Worm (Caenorhabditis elegans) whole organism, young adult: Measurements from ENCODE around the gene C06B3.7.
A peak's percentile ranks its signal among the peaks of the same experiment; 100 is the strongest.

Experiments
- B0035.1 ChIP-seq: sonication (generic microtip); optimal IDR thresholded peaks from 2 replicates; lab custom pipeline; 2016; ENCODE audit warnings: missing genetic modification characterization, mild to moderate bottlenecking, missing compliant biosample characterization, missing genotype, missing genetic modification reagents
- B0336.3 ChIP-seq: fragments of 200-800 bp; sonication (Bioruptor generic); IDR thresholded peaks from 2 replicates; pipeline ENCODE4 v1.3.6; 2022; ENCODE audit warnings: missing genetic modification characterization, missing compliant biosample characterization
- F23B12.7 ChIP-seq: sonication (generic microtip); optimal IDR thresholded peaks from 2 replicates; lab custom pipeline; 2017; ENCODE audit warnings: missing genetic modification characterization, mild to moderate bottlenecking, missing compliant biosample characterization, antibody characterized with exemption, moderate library complexity; ENCODE audit not compliant: insufficient read depth
- F37B4.10 ChIP-seq: fragments of 200-800 bp; sonication (Bioruptor generic); IDR thresholded peaks from 2 replicates; pipeline ENCODE4 v1.3.6; 2022; ENCODE audit warnings: missing genetic modification characterization, missing compliant biosample characterization
- F52B5.7 ChIP-seq: sonication (generic microtip); optimal IDR thresholded peaks from 2 replicates; lab custom pipeline; 2016; ENCODE audit warnings: mild to moderate bottlenecking, missing genetic modification characterization, missing compliant biosample characterization
- Y56A3A.18 ChIP-seq: fragments of 200-800 bp; sonication (Bioruptor generic); IDR thresholded peaks from 2 replicates; pipeline ENCODE4 v1.3.6; 2022; ENCODE audit warnings: missing genetic modification reagents, missing genetic modification characterization, missing compliant biosample characterization
- Y95B8A.8 ChIP-seq: fragments of 200-800 bp; sonication (Bioruptor generic); IDR thresholded peaks from 2 replicates; pipeline ENCODE4 v1.3.6; 2022; ENCODE audit warnings: missing genetic modification reagents, missing genetic modification characterization, missing compliant biosample characterization
- ZK185.1 ChIP-seq: sonication (generic microtip); optimal IDR thresholded peaks from 2 replicates; lab custom pipeline; 2016; ENCODE audit warnings: mild to moderate bottlenecking, missing genetic modification characterization, missing compliant biosample characterization; ENCODE audit not compliant: poor library complexity, severe bottlenecking
- ama-1 ChIP-seq, 3 experiments: fragments of 150-350 bp in 1 of 3; sonication (generic microtip) in 2 of 3; optimal IDR thresholded peaks; 2 replicates each; lab custom pipeline; 2014 to 2018; ENCODE audit warnings: missing biosample characterization in 2 of 3, missing genetic modification characterization in 2 of 3, missing genetic modification reagents in 2 of 3
- aptf-2 ChIP-seq: fragments of 200-800 bp; sonication (Bioruptor generic); conservative IDR thresholded peaks from 2 replicates; pipeline ENCODE4 v1.3.6; 2022; ENCODE audit warnings: missing genetic modification reagents, missing genetic modification characterization, missing compliant biosample characterization
- attf-5 ChIP-seq: fragments of 200-800 bp; sonication (Bioruptor generic); optimal IDR thresholded peaks from 2 replicates; lab custom pipeline; 2018; ENCODE audit warnings: mild to moderate bottlenecking, missing genetic modification characterization, missing compliant biosample characterization
- bed-1 ChIP-seq: fragments of 200-800 bp; sonication (Bioruptor generic); IDR thresholded peaks from 2 replicates; pipeline ENCODE4 v1.3.6; 2022; ENCODE audit warnings: missing genetic modification reagents, missing genetic modification characterization, missing compliant biosample characterization
- ceh-100 ChIP-seq: fragments of 200-800 bp; sonication (Bioruptor generic); IDR thresholded peaks from 2 replicates; pipeline ENCODE4 v1.3.6; 2022; ENCODE audit warnings: missing genetic modification reagents, missing genetic modification characterization, missing compliant biosample characterization
- ceh-58 ChIP-seq: fragments of 200-800 bp; sonication (Bioruptor generic); IDR thresholded peaks from 2 replicates; pipeline ENCODE4 v1.3.6; 2022; ENCODE audit warnings: missing genetic modification characterization, missing compliant biosample characterization
- ceh-91 ChIP-seq: fragments of 200-800 bp; sonication (Bioruptor generic); IDR thresholded peaks from 2 replicates; pipeline ENCODE4 v1.3.6; 2022; ENCODE audit warnings: missing genetic modification reagents, missing genetic modification characterization, missing compliant biosample characterization
- dpl-1 ChIP-seq: fragments of 150-350 bp; optimal IDR thresholded peaks from 2 replicates; lab custom pipeline; 2014; ENCODE audit warnings: missing biosample characterization, missing genetic modification reagents, missing genetic modification characterization
- egl-18 ChIP-seq: fragments of 200-800 bp; sonication (Bioruptor generic); IDR thresholded peaks from 2 replicates; pipeline ENCODE4 v1.3.6; 2022; ENCODE audit warnings: missing genetic modification reagents, missing genetic modification characterization, missing compliant biosample characterization
- ekl-4 ChIP-seq: fragments of 200-800 bp; sonication (Bioruptor generic); IDR thresholded peaks from 2 replicates; pipeline ENCODE4 v1.3.6; 2022; ENCODE audit warnings: missing genetic modification reagents, missing genetic modification characterization, missing compliant biosample characterization
- fkh-3 ChIP-seq: sonication (generic microtip); optimal IDR thresholded peaks from 2 replicates; lab custom pipeline; 2016; ENCODE audit warnings: mild to moderate bottlenecking, missing genetic modification characterization, missing compliant biosample characterization
- hrde-1 ChIP-seq: sonication (generic microtip); optimal IDR thresholded peaks from 2 replicates; lab custom pipeline; 2016; ENCODE audit warnings: missing genetic modification characterization, mild to moderate bottlenecking, missing compliant biosample characterization, moderate library complexity, missing genotype, missing genetic modification reagents, borderline replicate concordance
- hsf-1 ChIP-seq: fragments of 200-800 bp; sonication (Bioruptor generic); IDR thresholded peaks from 2 replicates; pipeline ENCODE4 v1.3.6; 2022; ENCODE audit warnings: missing genetic modification reagents, missing genetic modification characterization, missing compliant biosample characterization
- lin-40 ChIP-seq: sonication (generic microtip); optimal IDR thresholded peaks from 2 replicates; lab custom pipeline; 2016; ENCODE audit warnings: missing genetic modification characterization, mild to moderate bottlenecking, missing compliant biosample characterization, missing genotype, missing genetic modification reagents
- lir-1 ChIP-seq: fragments of 200-800 bp; sonication (Bioruptor generic); conservative IDR thresholded peaks from 2 replicates; pipeline ENCODE4 v1.3.6; 2022; ENCODE audit warnings: missing genetic modification reagents, missing genetic modification characterization, missing compliant biosample characterization
- madf-6 ChIP-seq: fragments of 200-800 bp; sonication (Bioruptor generic); IDR thresholded peaks from 2 replicates; pipeline ENCODE4 v1.3.6; 2022; ENCODE audit warnings: missing genetic modification reagents, missing genetic modification characterization, missing compliant biosample characterization
- nhr-120 ChIP-seq: fragments of 200-800 bp; sonication (Bioruptor generic); IDR thresholded peaks from 2 replicates; pipeline ENCODE4 v1.3.6; 2022; ENCODE audit warnings: missing genetic modification characterization, missing compliant biosample characterization
- nhr-179 ChIP-seq: sonication (generic microtip); optimal IDR thresholded peaks from 2 replicates; lab custom pipeline; 2016; ENCODE audit warnings: mild to moderate bottlenecking, missing genetic modification characterization, missing compliant biosample characterization
- pbrm-1 ChIP-seq: fragments of 200-800 bp; sonication (Bioruptor generic); IDR thresholded peaks from 2 replicates; pipeline ENCODE4 v1.3.6; 2022; ENCODE audit warnings: missing genetic modification reagents, missing genetic modification characterization, missing compliant biosample characterization
- pha-4 ChIP-seq: fragments of 150-350 bp; sonication (generic microtip); optimal IDR thresholded peaks from 2 replicates; lab custom pipeline; 2014; ENCODE audit warnings: missing biosample characterization, missing genetic modification reagents, missing genetic modification characterization
- rec-8 ChIP-seq, 2 experiments: sonication (generic microtip); optimal IDR thresholded peaks; 2 replicates each; lab custom pipeline; 2016; ENCODE audit warnings: mild to moderate bottlenecking in 2 of 2, missing genetic modification characterization in 2 of 2, missing genetic modification reagents in 2 of 2, missing genotype in 2 of 2, missing biosample characterization in 1 of 2, missing compliant biosample characterization in 1 of 2, moderate library complexity in 1 of 2
- repo-1 ChIP-seq: sonication (generic microtip); optimal IDR thresholded peaks from 2 replicates; lab custom pipeline; 2017; ENCODE audit warnings: mild to moderate bottlenecking, missing genetic modification characterization, missing compliant biosample characterization
- rpc-1 ChIP-seq, 2 experiments: fragments of 150-350 bp in 1 of 2; sonication (generic microtip) in 1 of 2; optimal IDR thresholded peaks; 2 replicates each; lab custom pipeline; 2014 to 2018; ENCODE audit warnings: missing biosample characterization in 1 of 2, missing genetic modification characterization in 1 of 2, missing genetic modification reagents in 1 of 2, missing genotype in 1 of 2
- sea-2 ChIP-seq: fragments of 200-800 bp; sonication (Bioruptor generic); IDR thresholded peaks from 2 replicates; pipeline ENCODE4 v1.3.6; 2022; ENCODE audit warnings: missing genetic modification characterization, missing compliant biosample characterization
- somi-1 ChIP-seq: fragments of 200-800 bp; sonication (Bioruptor generic); optimal IDR thresholded peaks from 2 replicates; lab custom pipeline; 2018; ENCODE audit warnings: mild to moderate bottlenecking, missing genetic modification characterization, missing compliant biosample characterization
- tbx-9 ChIP-seq: sonication (generic microtip); optimal IDR thresholded peaks from 2 replicates; lab custom pipeline; 2016; ENCODE audit warnings: borderline replicate concordance, missing genetic modification characterization, inconsistent platforms, missing compliant biosample characterization
- unc-62 ChIP-seq: fragments of 150-350 bp; optimal IDR thresholded peaks from 2 replicates; lab custom pipeline; 2014; ENCODE audit warnings: missing biosample characterization, missing genetic modification reagents, missing genetic modification characterization
- xnd-1 ChIP-seq: sonication (generic microtip); optimal IDR thresholded peaks from 2 replicates; lab custom pipeline; 2016; ENCODE audit warnings: missing genotype, missing genetic modification reagents, missing genetic modification characterization, missing compliant biosample characterization
- zim-3 ChIP-seq: sonication (generic microtip); optimal IDR thresholded peaks from 2 replicates; lab custom pipeline; 2017; ENCODE audit warnings: mild to moderate bottlenecking, missing genetic modification characterization, moderate library complexity, missing compliant biosample characterization
- ztf-22 ChIP-seq: fragments of 200-800 bp; sonication (Bioruptor generic); optimal IDR thresholded peaks from 2 replicates; lab custom pipeline; 2018; ENCODE audit warnings: mild to moderate bottlenecking, missing genetic modification characterization, moderate library complexity, missing compliant biosample characterization
- ztf-25 ChIP-seq: fragments of 200-800 bp; sonication (Bioruptor generic); IDR thresholded peaks from 2 replicates; pipeline ENCODE4 v1.3.6; 2022; ENCODE audit warnings: missing genetic modification reagents, missing genetic modification characterization, missing compliant biosample characterization
- ztf-28 ChIP-seq: fragments of 200-800 bp; sonication (Bioruptor generic); IDR thresholded peaks from 2 replicates; pipeline ENCODE4 v1.3.6; 2022; ENCODE audit warnings: missing genetic modification reagents, missing genetic modification characterization, missing compliant biosample characterization

Gene C06B3.7

DNA sequence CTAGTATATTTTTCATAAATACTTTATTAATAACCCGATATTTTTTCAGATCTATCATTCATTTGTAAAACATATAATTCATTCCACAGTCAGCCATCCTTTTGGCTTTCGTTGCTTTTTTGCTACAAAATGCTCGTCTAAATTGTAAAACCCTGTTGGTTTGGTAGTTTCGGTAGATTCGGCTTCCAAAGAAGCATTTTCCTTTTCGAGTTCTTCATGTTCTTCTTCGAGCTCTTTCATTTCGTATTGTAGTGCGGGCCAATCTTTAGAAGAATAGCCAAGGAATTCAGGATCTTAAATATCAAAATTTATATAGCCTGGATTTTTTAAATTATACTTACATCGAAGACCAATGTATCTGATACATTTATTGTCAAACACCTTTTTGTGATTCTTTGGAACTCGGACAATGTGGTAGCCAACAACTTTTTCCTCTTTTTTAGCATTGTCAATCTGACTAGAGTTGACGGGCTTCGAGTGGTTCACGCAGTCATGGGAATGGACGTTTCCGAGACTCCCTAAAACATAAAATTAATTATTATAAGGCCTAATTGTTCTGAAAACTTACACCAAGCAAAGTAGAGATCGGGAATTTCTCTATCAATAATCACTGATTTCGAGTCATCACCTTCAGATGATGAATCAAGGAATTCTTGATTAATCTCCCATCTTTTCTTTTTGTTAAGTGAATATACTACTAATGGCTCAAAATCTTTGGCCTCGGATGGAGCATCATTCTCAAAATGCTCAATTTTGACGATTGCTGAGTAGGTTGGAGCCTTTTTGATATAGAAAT, 1.2 kb upstream of the C06B3.7 start (continued):
- TF ChIP-seq ekl-4 (GFP tag; lab: Robert Waterston, UW) (no peak; the same call in 1 of the 2 replicates), aptf-2 (GFP tag; lab: Robert Waterston, UW) (0 out of 2 replicates have a peak, but pooled peaks have one; percentile 5), ama-1 (optimal IDR thresholded peaks at IDR 0.05; lab: Kevin White, UChicago) (peak; percentile 53), ama-1 (GFP tag; optimal IDR thresholded peaks at IDR 0.05; lab: Kevin White, UChicago) (no peak), F23B12.7 (no peak), rec-8 (tag; optimal IDR thresholded peaks at IDR 0.05; lab: Kevin White, UChicago) (no peak), ceh-58 (GFP tag; lab: Robert Waterston, UW) (no peak), hrde-1 (tag; lab: Kevin White, UChicago) (no peak), lin-40 (tag; lab: Kevin White, UChicago) (no peak), ceh-91 (no peak), nhr-120 (GFP tag; lab: Robert Waterston, UW) (no peak), B0035.1 (no peak), tbx-9 (no peak), rpc-1 (optimal IDR thresholded peaks at IDR 0.05; lab: Kevin White, UChicago) (no peak), rpc-1 (tag; optimal IDR thresholded peaks at IDR 0.05; lab: Kevin White, UChicago) (no peak), hsf-1 (no peak), ZK185.1 (no peak), lir-1 (GFP tag; lab: Robert Waterston, UW) (no peak), Y95B8A.8 (GFP tag; lab: Robert Waterston, UW) (peak; percentile 71; the same call in 1 of the 2 replicates), zim-3 (tag; lab: Kevin White, UChicago) (no peak), xnd-1 (tag; lab: Kevin White, UChicago) (no peak), ceh-100 (GFP tag; lab: Robert Waterston, UW) (no peak), F37B4.10 (GFP tag; lab: Robert Waterston, UW) (no peak), Y56A3A.18 (peak; percentile 7; the same call in 1 of the 2 replicates), somi-1 (GFP tag; lab: Kevin White, UChicago) (no peak), ztf-28 (GFP tag; lab: Robert Waterston, UW) (peak; percentile 33; the same call in 1 of the 2 replicates), attf-5 (GFP tag; lab: Kevin White, UChicago) (no peak), F52B5.7 (tag; lab: Kevin White, UChicago) (no peak), dpl-1 (GFP tag; lab: Kevin White, UChicago) (no peak), egl-18 (GFP tag; lab: Robert Waterston, UW) (no peak), ztf-25 (GFP tag; lab: Robert Waterston, UW) (no peak), madf-6 (GFP tag; lab: Robert Waterston, UW) (no peak), fkh-3 (tag; lab: Kevin White, UChicago) (no peak)

DNA sequence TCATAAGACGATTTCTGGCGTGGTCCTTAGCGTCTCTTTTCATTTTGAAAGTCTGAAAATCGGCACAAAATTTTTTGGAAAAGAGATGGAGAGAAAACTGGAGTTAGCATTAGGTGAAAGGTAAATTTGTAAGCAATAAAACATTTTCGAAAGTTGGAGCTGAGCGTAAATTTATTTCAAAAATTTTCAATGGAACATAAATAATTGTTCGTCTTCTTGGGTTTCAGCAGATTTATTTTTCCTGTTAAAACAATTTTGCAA, 640 bp upstream of the C06B3.7 start, which contains the start of gene C06B3.6:
Gene C06B3.6 (minus strand): TSS at position 52 of the 261 bp plus-strand sequence.
- 0 out of 2 replicates have a peak, but pooled peaks have one; percentile 0 for TF ChIP-seq B0336.3
- TF ChIP-seq pbrm-1 (GFP tag; lab: Robert Waterston, UW) = 0 out of 2 replicates have a peak, but pooled peaks have one; percentile 5
- no peak for TF ChIP-seq nhr-179 (tag; lab: Kevin White, UChicago)
- no peak for TF ChIP-seq rec-8 (tag; optimal IDR thresholded peaks at IDR 0.05; lab: Kevin White, UChicago)
- TF ChIP-seq ceh-58 (GFP tag; lab: Robert Waterston, UW) = no peak
- TF ChIP-seq aptf-2 (GFP tag; lab: Robert Waterston, UW) = 0 out of 2 replicates have a peak, but pooled peaks have one; percentile 4
- TF ChIP-seq unc-62 (GFP tag; lab: Kevin White, UChicago) = no peak
- TF ChIP-seq ama-1 (optimal IDR thresholded peaks at IDR 0.05; lab: Kevin White, UChicago) = peak; percentile 90
- no peak for TF ChIP-seq ama-1 (GFP tag; optimal IDR thresholded peaks at IDR 0.05; lab: Kevin White, UChicago)
- no peak for TF ChIP-seq ztf-22 (GFP tag; lab: Kevin White, UChicago)
- no peak for TF ChIP-seq pha-4 (tag; lab: Kevin White, UChicago)
- no peak for TF ChIP-seq zim-3 (tag; lab: Kevin White, UChicago)
- no peak for TF ChIP-seq bed-1 (GFP tag; lab: Robert Waterston, UW)
- no peak for TF ChIP-seq xnd-1 (tag; lab: Kevin White, UChicago)
- TF ChIP-seq sea-2 (GFP tag; lab: Robert Waterston, UW) = no peak
- no peak for TF ChIP-seq repo-1 (tag; lab: Kevin White, UChicago)
